Worm (Caenorhabditis elegans) whole organism, young adult: ENCODE results near the gene ceh-86.

ENCODE experiments used
- C06A6.2 ChIP-seq: fragments of 200-800 bp; sonication (Bioruptor generic); conservative IDR thresholded peaks from 2 replicates; pipeline ENCODE4 v1.3.6; 2022; ENCODE audit warnings: missing genetic modification characterization, missing compliant biosample characterization
- F22D6.2 ChIP-seq: sonication (generic microtip); optimal IDR thresholded peaks from 2 replicates; lab custom pipeline; 2016; ENCODE audit warnings: mild to moderate bottlenecking, missing genetic modification characterization, missing compliant biosample characterization
- F39B2.1 ChIP-seq: fragments of 200-800 bp; sonication (Bioruptor generic); IDR thresholded peaks from 2 replicates; pipeline ENCODE4 v1.3.6; 2022; ENCODE audit warnings: missing genetic modification reagents, missing genetic modification characterization, missing compliant biosample characterization
- K11D2.4 ChIP-seq: fragments of 200-800 bp; sonication (Bioruptor generic); IDR thresholded peaks from 2 replicates; pipeline ENCODE4 v1.3.6; 2022; ENCODE audit warnings: missing genetic modification reagents, missing genetic modification characterization, missing compliant biosample characterization
- Y56A3A.18 ChIP-seq: fragments of 200-800 bp; sonication (Bioruptor generic); IDR thresholded peaks from 2 replicates; pipeline ENCODE4 v1.3.6; 2022; ENCODE audit warnings: missing genetic modification reagents, missing genetic modification characterization, missing compliant biosample characterization
- akir-1 ChIP-seq: fragments of 200-800 bp; sonication (Bioruptor generic); optimal IDR thresholded peaks from 2 replicates; lab custom pipeline; 2018; ENCODE audit warnings: mild to moderate bottlenecking, missing genetic modification characterization, moderate library complexity, missing compliant biosample characterization
- aptf-2 ChIP-seq: fragments of 200-800 bp; sonication (Bioruptor generic); conservative IDR thresholded peaks from 2 replicates; pipeline ENCODE4 v1.3.6; 2022; ENCODE audit warnings: missing genetic modification reagents, missing genetic modification characterization, missing compliant biosample characterization
- athp-1 ChIP-seq: sonication (generic microtip); optimal IDR thresholded peaks from 2 replicates; lab custom pipeline; 2017; ENCODE audit warnings: mild to moderate bottlenecking, missing genetic modification characterization, missing compliant biosample characterization
- cebp-1 ChIP-seq, 2 experiments: fragments of 200-800 bp in 1 of 2; sonication (Bioruptor generic) in 1 of 2; sonication (generic microtip) in 1 of 2; IDR thresholded peaks in 1 of 2; optimal IDR thresholded peaks in 1 of 2; 2 replicates each; pipeline versions ENCODE4 v1.3.6 to Lab custom; 2017 to 2022; ENCODE audit warnings: missing compliant biosample characterization in 2 of 2, missing genetic modification characterization in 2 of 2, mild to moderate bottlenecking in 1 of 2, missing genetic modification reagents in 1 of 2, moderate library complexity in 1 of 2
- cebp-2 ChIP-seq: fragments of 200-800 bp; sonication (Bioruptor generic); IDR thresholded peaks from 2 replicates; pipeline ENCODE4 v1.3.6; 2022; ENCODE audit warnings: missing genetic modification characterization, missing compliant biosample characterization
- dpl-1 ChIP-seq: fragments of 150-350 bp; optimal IDR thresholded peaks from 2 replicates; lab custom pipeline; 2014; ENCODE audit warnings: missing biosample characterization, missing genetic modification reagents, missing genetic modification characterization
- efl-1 ChIP-seq: fragments of 150-350 bp; optimal IDR thresholded peaks from 2 replicates; lab custom pipeline; 2014; ENCODE audit warnings: missing biosample characterization, missing genetic modification reagents, missing genetic modification characterization
- hlh-26 ChIP-seq: fragments of 200-800 bp; sonication (Bioruptor generic); conservative IDR thresholded peaks from 2 replicates; pipeline ENCODE4 v1.3.6; 2022; ENCODE audit warnings: missing genetic modification reagents, missing genetic modification characterization, missing compliant biosample characterization
- hmg-20 ChIP-seq: fragments of 200-800 bp; sonication (Bioruptor generic); IDR thresholded peaks from 2 replicates; pipeline ENCODE4 v1.3.6; 2022; ENCODE audit warnings: missing genetic modification reagents, missing genetic modification characterization, missing compliant biosample characterization
- madf-6 ChIP-seq: fragments of 200-800 bp; sonication (Bioruptor generic); IDR thresholded peaks from 2 replicates; pipeline ENCODE4 v1.3.6; 2022; ENCODE audit warnings: missing genetic modification reagents, missing genetic modification characterization, missing compliant biosample characterization
- mcd-1 ChIP-seq: fragments of 200-800 bp; sonication (Bioruptor generic); IDR thresholded peaks from 2 replicates; pipeline ENCODE4 v1.3.6; 2022; ENCODE audit warnings: missing genetic modification reagents, missing genetic modification characterization, missing compliant biosample characterization
- nfya-2 ChIP-seq: fragments of 200-800 bp; sonication (Bioruptor generic); IDR thresholded peaks from 2 replicates; pipeline ENCODE4 v1.3.6; 2022; ENCODE audit warnings: missing genetic modification reagents, missing genetic modification characterization, missing compliant biosample characterization
- nhr-120 ChIP-seq: fragments of 200-800 bp; sonication (Bioruptor generic); IDR thresholded peaks from 2 replicates; pipeline ENCODE4 v1.3.6; 2022; ENCODE audit warnings: missing genetic modification characterization, missing compliant biosample characterization
- rcor-1 ChIP-seq: fragments of 200-800 bp; sonication (Bioruptor generic); IDR thresholded peaks from 2 replicates; pipeline ENCODE4 v1.3.6; 2022; ENCODE audit warnings: missing genetic modification reagents, missing genetic modification characterization, missing compliant biosample characterization
- repo-1 ChIP-seq: sonication (generic microtip); optimal IDR thresholded peaks from 2 replicates; lab custom pipeline; 2017; ENCODE audit warnings: mild to moderate bottlenecking, missing genetic modification characterization, missing compliant biosample characterization
- rpc-1 ChIP-seq, 2 experiments: fragments of 150-350 bp in 1 of 2; sonication (generic microtip) in 1 of 2; optimal IDR thresholded peaks; 2 replicates each; lab custom pipeline; 2014 to 2018; ENCODE audit warnings: missing biosample characterization in 1 of 2, missing genetic modification characterization in 1 of 2, missing genetic modification reagents in 1 of 2, missing genotype in 1 of 2
- snpc-3.4 ChIP-seq: sonication (generic microtip); optimal IDR thresholded peaks from 2 replicates; lab custom pipeline; 2017; ENCODE audit warnings: missing genetic modification characterization, mild to moderate bottlenecking, missing compliant biosample characterization, antibody characterized with exemption, moderate library complexity, missing genotype, missing genetic modification reagents
- sptf-2 ChIP-seq: fragments of 200-800 bp; sonication (Bioruptor generic); optimal IDR thresholded peaks from 2 replicates; lab custom pipeline; 2018; ENCODE audit warnings: mild to moderate bottlenecking, missing genetic modification characterization, missing compliant biosample characterization
- unc-130 ChIP-seq: sonication (generic microtip); optimal IDR thresholded peaks from 2 replicates; lab custom pipeline; 2016; ENCODE audit warnings: missing genetic modification reagents, missing genetic modification characterization, missing compliant biosample characterization
- xnd-1 ChIP-seq: sonication (generic microtip); optimal IDR thresholded peaks from 2 replicates; lab custom pipeline; 2016; ENCODE audit warnings: missing genotype, missing genetic modification reagents, missing genetic modification characterization, missing compliant biosample characterization
- zfh-2 ChIP-seq: fragments of 200-800 bp; sonication (Bioruptor generic); conservative IDR thresholded peaks from 2 replicates; pipeline ENCODE4 v1.3.6; 2022; ENCODE audit warnings: missing genetic modification reagents, missing genetic modification characterization, missing compliant biosample characterization
- zim-3 ChIP-seq: sonication (generic microtip); optimal IDR thresholded peaks from 2 replicates; lab custom pipeline; 2017; ENCODE audit warnings: mild to moderate bottlenecking, missing genetic modification characterization, moderate library complexity, missing compliant biosample characterization
- ztf-25 ChIP-seq: fragments of 200-800 bp; sonication (Bioruptor generic); IDR thresholded peaks from 2 replicates; pipeline ENCODE4 v1.3.6; 2022; ENCODE audit warnings: missing genetic modification reagents, missing genetic modification characterization, missing compliant biosample characterization
- ztf-26 ChIP-seq: sonication (generic microtip); optimal IDR thresholded peaks from 2 replicates; lab custom pipeline; 2017; ENCODE audit warnings: missing genetic modification characterization, missing compliant biosample characterization
- ztf-6 ChIP-seq: fragments of 200-800 bp; sonication (Bioruptor generic); IDR thresholded peaks from 2 replicates; pipeline ENCODE4 v1.3.6; 2022; ENCODE audit warnings: missing genetic modification reagents, missing genetic modification characterization, missing compliant biosample characterization

ceh-86 gene

ce11 chrII:2412649-2413048 lies 19.2 kb downstream of the ceh-86 start, which contains the start of gene fbxa-182:
Gene fbxa-182 (minus strand): TSS chrII:2412749.
- TF ChIP-seq dpl-1 (GFP tag; lab: Kevin White, UChicago): no peak
- no peak for TF ChIP-seq unc-130 (GFP tag; lab: Kevin White, UChicago)
- TF ChIP-seq repo-1: no peak
- TF ChIP-seq ztf-6 (GFP tag; lab: Robert Waterston, UW): no peak
- TF ChIP-seq rcor-1 (GFP tag; lab: Robert Waterston, UW): no peak
- TF ChIP-seq ztf-25 (GFP tag; lab: Robert Waterston, UW): no peak

DNA sequence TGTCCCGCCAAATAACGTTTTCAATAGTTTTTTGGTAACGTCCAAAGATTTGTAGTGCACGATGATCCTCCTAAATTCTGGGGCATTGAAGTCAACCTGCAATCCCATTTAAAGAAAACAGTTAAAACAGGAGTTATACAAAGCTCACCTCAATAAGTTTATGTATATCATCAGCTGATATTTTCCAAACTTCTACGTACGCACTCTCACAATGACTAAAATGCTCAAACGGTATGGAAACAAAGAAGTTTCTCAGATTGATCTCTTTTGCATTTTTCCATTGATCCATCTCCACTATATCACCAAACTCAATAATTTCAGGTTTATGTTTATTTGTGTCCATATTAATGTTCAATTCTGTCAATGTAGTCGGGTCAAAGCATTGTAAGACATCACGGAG lies 20.3 kb downstream of the ceh-86 start:
- no peak for TF ChIP-seq F22D6.2 (tag; lab: Kevin White, UChicago)
- TF ChIP-seq xnd-1 (tag; lab: Kevin White, UChicago): no peak
- no peak for TF ChIP-seq aptf-2
- no peak for TF ChIP-seq ztf-6 (GFP tag; lab: Robert Waterston, UW)
- TF ChIP-seq athp-1: no peak
- TF ChIP-seq Y56A3A.18: no peak
- no peak for TF ChIP-seq nhr-120 (GFP tag; lab: Robert Waterston, UW)
- no peak for TF ChIP-seq hlh-26 (GFP tag; lab: Robert Waterston, UW)
- no peak for TF ChIP-seq C06A6.2 (GFP tag; lab: Robert Waterston, UW)
- no peak for TF ChIP-seq akir-1 (GFP tag; lab: Kevin White, UChicago)
- no peak for TF ChIP-seq mcd-1
- no peak for TF ChIP-seq hmg-20 (GFP tag; lab: Robert Waterston, UW)
- no peak for TF ChIP-seq rpc-1 (optimal IDR thresholded peaks at IDR 0.05; lab: Kevin White, UChicago)
- TF ChIP-seq rpc-1 (tag; optimal IDR thresholded peaks at IDR 0.05; lab: Kevin White, UChicago): no peak

- 0 out of 2 replicates have a peak, but pooled peaks have one; percentile 15 for TF ChIP-seq nfya-2 (GFP tag; lab: Robert Waterston, UW)
- TF ChIP-seq zfh-2 (GFP tag; lab: Robert Waterston, UW): peak; percentile 63
- no peak for TF ChIP-seq madf-6 (GFP tag; lab: Robert Waterston, UW)
- TF ChIP-seq K11D2.4: no peak
- no peak for TF ChIP-seq cebp-2 (GFP tag; lab: Robert Waterston, UW)
These were observed 20.8 kb downstream of the ceh-86 start for ce11 chrII:2411093-2411492.

- TF ChIP-seq F39B2.1 (no peak), zim-3 (tag; lab: Kevin White, UChicago) (no peak), ztf-26 (tag; lab: Kevin White, UChicago) (no peak), cebp-1 (GFP tag; IDR thresholded peaks at IDR 0.05; lab: Robert Waterston, UW) (no peak), cebp-1 (tag; optimal IDR thresholded peaks at IDR 0.05; lab: Kevin White, UChicago) (no peak), unc-130 (GFP tag; lab: Kevin White, UChicago) (no peak), sptf-2 (GFP tag; lab: Kevin White, UChicago) (no peak), efl-1 (GFP tag; lab: Kevin White, UChicago) (no peak)
- TF ChIP-seq, all 124 proteins: peak for 0
These were observed 27.9 kb downstream of the ceh-86 start, which contains the start of gene F16G10.1 for ce11 chrII:2403984-2404383. Gene F16G10.1 (plus strand): TSS chrII:2404284.

ce11 chrII:2399810-2400209 lies 32.1 kb downstream of the ceh-86 start:
- TF ChIP-seq cebp-1 (GFP tag; IDR thresholded peaks at IDR 0.05; lab: Robert Waterston, UW) (no peak), cebp-1 (tag; optimal IDR thresholded peaks at IDR 0.05; lab: Kevin White, UChicago) (no peak), snpc-3.4 (tag; lab: Kevin White, UChicago) (no peak)
